Worm (Caenorhabditis elegans) whole organism, L3 larva: ENCODE data around the gene M162.5.

ENCODE experiments used
- ama-1 ChIP-seq: fragments of 150-350 bp; optimal IDR thresholded peaks from 2 replicates; lab custom pipeline; 2018
- elt-3 ChIP-seq, 3 experiments: fragments of 150-350 bp in 1 of 3; sonication (generic microtip) in 2 of 3; optimal IDR thresholded peaks; 2 replicates in 2 of 3; 4 replicates in 1 of 3; lab custom pipeline; 2014 to 2017; ENCODE audit warnings: missing biosample characterization in 3 of 3, missing genetic modification characterization in 3 of 3
- fos-1 ChIP-seq: fragments of 150-350 bp; optimal IDR thresholded peaks from 2 replicates; lab custom pipeline; 2014; ENCODE audit warnings: missing biosample characterization, missing genetic modification characterization
- lin-15B ChIP-seq: fragments of 150-350 bp; optimal IDR thresholded peaks from 2 replicates; lab custom pipeline; 2014; ENCODE audit warnings: missing biosample characterization, missing genetic modification characterization
- nhr-237 ChIP-seq: fragments of 150-350 bp; optimal IDR thresholded peaks from 2 replicates; lab custom pipeline; 2014; ENCODE audit warnings: missing biosample characterization, missing genetic modification characterization
- skn-1 ChIP-seq: fragments of 150-350 bp; optimal IDR thresholded peaks from 2 replicates; lab custom pipeline; 2014; ENCODE audit warnings: missing biosample characterization, missing genetic modification characterization
- unc-62 ChIP-seq: fragments of 150-350 bp; sonication (generic microtip); optimal IDR thresholded peaks from 4 replicates; lab custom pipeline; 2014; ENCODE audit warnings: missing biosample characterization, missing genetic modification reagents, missing genetic modification characterization

ce11 chrV:19802797-19803196 is 41.9 kb downstream of the M162.5 start:
- TF ChIP-seq ama-1: no peak
- TF ChIP-seq nhr-237 (tag; lab: Kevin White, UChicago): no peak
- no peak for TF ChIP-seq lin-15B (tag; lab: Kevin White, UChicago)
- no peak for TF ChIP-seq elt-3 (tag; optimal IDR thresholded peaks at IDR 0.05; lab: Kevin White, UChicago)
- no peak for TF ChIP-seq fos-1 (tag; lab: Kevin White, UChicago)
- TF ChIP-seq skn-1 (tag; lab: Kevin White, UChicago): no peak
- no peak for TF ChIP-seq unc-62
